Worm (Caenorhabditis elegans): ENCODE data around the gene fkh-7.

ce11 chrIV:5582267-5582666, 2.2 kb upstream of the fkh-7 start:
- TF ChIP-seq snpc-4 (GFP tag; optimal IDR thresholded peaks at IDR 0.05) = no peak
- TF ChIP-seq snpc-4 (tag; optimal IDR thresholded peaks at IDR 0.05) = no peak
- no peak for TF ChIP-seq nfya-2 (GFP tag; IDR thresholded peaks at IDR 0.05)
- no peak for TF ChIP-seq ets-4 (GFP tag; optimal IDR thresholded peaks at IDR 0.05)
- TF ChIP-seq F55B11.4 (tag; optimal IDR thresholded peaks at IDR 0.05; ENCODE audit: borderline replicate concordance, insufficient read depth) = no peak
